Worm (Caenorhabditis elegans): Measurements from ENCODE around the gene spe-18.

spe-18 gene

DNA sequence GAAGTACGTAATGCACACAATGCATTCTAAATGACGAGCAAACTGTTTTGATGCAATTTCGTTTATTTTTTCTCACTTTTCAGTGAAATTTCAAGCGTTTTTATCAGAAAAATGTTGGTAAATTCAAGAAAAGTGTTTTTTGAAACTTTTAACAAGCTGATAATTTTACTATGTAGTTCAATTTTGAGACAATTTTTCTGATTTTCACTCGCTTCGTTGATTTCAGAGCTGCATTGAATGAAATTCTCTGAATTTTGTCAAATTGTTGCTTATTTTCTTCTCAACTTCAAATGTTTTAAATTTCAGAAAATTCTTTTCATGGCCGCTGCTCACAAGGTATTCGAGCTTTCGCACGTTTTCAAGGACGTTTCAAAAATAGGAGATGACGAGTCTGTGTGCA lies 30.5 kb downstream of the spe-18 start, which contains the start of gene bath-45:
Gene bath-45 (plus strand): TSS at position 301 of the 400 bp plus-strand sequence.
- TF ChIP-seq rbr-2 (tag; optimal IDR thresholded peaks at IDR 0.05) (no peak), snpc-1.2 (GFP tag; IDR thresholded peaks at IDR 0.05) (no peak), gei-8 (GFP tag; optimal IDR thresholded peaks at IDR 0.05) (no peak), mdl-1 (tag; optimal IDR thresholded peaks at IDR 0.05) (no peak), sdz-12 (GFP tag; optimal IDR thresholded peaks at IDR 0.05) (no peak), aha-1 (tag) (no peak), ces-1 (GFP tag; optimal IDR thresholded peaks at IDR 0.05) (no peak), dve-1 (tag; optimal IDR thresholded peaks at IDR 0.05; ENCODE audit: insufficient read depth) (no peak), T26A8.4 (GFP tag; IDR thresholded peaks at IDR 0.05) (no peak), nhr-6 (tag; optimal IDR thresholded peaks at IDR 0.05) (no peak), pha-4 (GFP tag; IDR thresholded peaks at IDR 0.05) (no peak), pha-4 (tag; optimal IDR thresholded peaks at IDR 0.05) (no peak), dmd-9 (GFP tag; IDR thresholded peaks at IDR 0.05) (no peak), nhr-76 (tag; optimal IDR thresholded peaks at IDR 0.05) (no peak)

DNA sequence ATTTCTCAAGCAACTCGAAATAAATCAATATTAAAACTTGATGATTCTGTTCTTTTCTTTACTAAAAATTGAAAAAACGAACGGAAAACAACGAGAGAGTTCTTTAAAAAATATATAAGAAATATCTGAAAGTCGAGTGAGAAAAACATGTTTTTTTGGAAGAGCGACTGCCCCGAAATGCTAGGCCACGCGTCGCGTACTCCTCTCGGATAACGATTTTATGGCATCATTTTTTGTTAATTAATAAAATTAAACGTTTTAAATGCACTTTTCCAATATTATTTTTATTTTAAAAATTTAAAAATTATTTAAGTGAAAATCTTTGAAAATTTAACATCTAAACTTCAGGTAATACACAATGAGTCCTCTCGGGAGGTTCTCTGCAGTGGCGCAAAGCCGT lies 36.1 kb downstream of the spe-18 start, which contains the start of gene gfm-1:
Gene gfm-1 (plus strand): TSS at position 349 of the 400 bp plus-strand sequence.
- no peak for TF ChIP-seq nhr-10 (tag; optimal IDR thresholded peaks at IDR 0.05)
- no peak for TF ChIP-seq daf-12 (tag; optimal IDR thresholded peaks at IDR 0.05)
- TF ChIP-seq ama-1 (optimal IDR thresholded peaks at IDR 0.05), result no peak
- no peak for TF ChIP-seq unc-62 (GFP tag; optimal IDR thresholded peaks at IDR 0.05 in 1 of 2)
- TF ChIP-seq unc-62 (tag; optimal IDR thresholded peaks at IDR 0.05), result no peak
- no peak for TF ChIP-seq F44E2.7 (GFP tag; IDR thresholded peaks at IDR 0.05)
- no peak for TF ChIP-seq F10B5.3 (tag; optimal IDR thresholded peaks at IDR 0.05)
- TF ChIP-seq dve-1 (tag; optimal IDR thresholded peaks at IDR 0.05; ENCODE audit: insufficient read depth), result no peak
- TF ChIP-seq nhr-77 (tag; optimal IDR thresholded peaks at IDR 0.05), result no peak
- no peak for TF ChIP-seq nhr-42 (GFP tag; IDR thresholded peaks at IDR 0.05)
- peak; percentile 54 for TF ChIP-seq mep-1 (tag; optimal IDR thresholded peaks at IDR 0.05)
- no peak for TF ChIP-seq D1046.2 (GFP tag; IDR thresholded peaks at IDR 0.05)
- TF ChIP-seq hlh-30 (tag; optimal IDR thresholded peaks at IDR 0.05; ENCODE audit: insufficient read depth), result no peak
- no peak for TF ChIP-seq skn-1 (tag; optimal IDR thresholded peaks at IDR 0.05)
- TF ChIP-seq lir-3 (tag; optimal IDR thresholded peaks at IDR 0.05), result no peak
- TF ChIP-seq dpl-1 (GFP tag; optimal IDR thresholded peaks at IDR 0.05), result peak; percentile 76
- no peak for TF ChIP-seq tag-97 (GFP tag; IDR thresholded peaks at IDR 0.05)
- TF ChIP-seq arid-1 (GFP tag; conservative IDR thresholded peaks at IDR 0.05), result no peak
- peak in 1 of 2 experiments; percentile 78 for TF ChIP-seq lsy-2 (tag; optimal IDR thresholded peaks at IDR 0.05)
- no peak for TF ChIP-seq attf-4 (tag; optimal IDR thresholded peaks at IDR 0.05)
- no peak for TF ChIP-seq daf-19 (GFP tag; conservative IDR thresholded peaks at IDR 0.05)
- TF ChIP-seq nhr-102 (tag; optimal IDR thresholded peaks at IDR 0.05), result peak; percentile 49
- no peak for TF ChIP-seq daf-8 (GFP tag; IDR thresholded peaks at IDR 0.05)
- no peak for TF ChIP-seq snpc-4 (tag; optimal IDR thresholded peaks at IDR 0.05)
- no peak for TF ChIP-seq vab-7 (GFP tag; IDR thresholded peaks at IDR 0.05)
- no peak for TF ChIP-seq lin-13 (GFP tag; optimal IDR thresholded peaks at IDR 0.05)
- TF ChIP-seq nhr-76 (tag; optimal IDR thresholded peaks at IDR 0.05), result no peak
- no peak for TF ChIP-seq zag-1 (tag; optimal IDR thresholded peaks at IDR 0.05)
- no peak for TF ChIP-seq nhr-28 (tag; optimal IDR thresholded peaks at IDR 0.05)
- TF ChIP-seq dmd-8 (GFP tag; IDR thresholded peaks at IDR 0.05), result no peak
- TF ChIP-seq lin-29 (GFP tag; IDR thresholded peaks at IDR 0.05), result no peak
- TF ChIP-seq aha-1 (tag), result no peak
- TF ChIP-seq nhr-6 (tag; optimal IDR thresholded peaks at IDR 0.05), result no peak
- no peak for TF ChIP-seq nhr-11 (tag; optimal IDR thresholded peaks at IDR 0.05)
- no peak for TF ChIP-seq T20F7.1 (GFP tag; optimal IDR thresholded peaks at IDR 0.05)
- no peak for TF ChIP-seq ceh-20 (GFP tag; IDR thresholded peaks at IDR 0.05)
- TF ChIP-seq zip-11 (GFP tag; IDR thresholded peaks at IDR 0.05), result no peak
- TF ChIP-seq unc-39 (tag; optimal IDR thresholded peaks at IDR 0.05), result no peak
- TF ChIP-seq F26F4.8 (GFP tag; conservative IDR thresholded peaks at IDR 0.05), result no peak
- no peak for TF ChIP-seq mxl-3 (GFP tag; optimal IDR thresholded peaks at IDR 0.05)
- no peak for TF ChIP-seq nhr-25 (tag; optimal IDR thresholded peaks at IDR 0.05; ENCODE audit: borderline replicate concordance, insufficient read depth)
- TF ChIP-seq Y75B8A.6 (GFP tag; IDR thresholded peaks at IDR 0.05), result no peak
